Fruit fly (Drosophila melanogaster): ENCODE measurements around the gene Atg17.

dm6 chr3R:5654692-5655181 is 14.8 kb upstream of the Atg17 start, which contains the start of the genes elm and MED27:
- TF ChIP-seq usp (GFP tag; optimal IDR thresholded peaks at IDR 0.05): no peak
- no peak for TF ChIP-seq pan (optimal IDR thresholded peaks at IDR 0.05)
- no peak for TF ChIP-seq CG8478 (optimal IDR thresholded peaks at IDR 0.05)
- TF ChIP-seq psq (optimal IDR thresholded peaks at IDR 0.05): no peak
- no peak for TF ChIP-seq Dll (optimal IDR thresholded peaks at IDR 0.05)
- no peak for TF ChIP-seq EcR (GFP tag; optimal IDR thresholded peaks at IDR 0.05)

Data from whole organism.